Worm (Caenorhabditis elegans) whole organism, mixed stage, embryonic: ENCODE results near the gene clec-160.

ENCODE experiments used
- bed-3 ChIP-seq: fragments of 200-800 bp; sonication (Bioruptor generic); optimal IDR thresholded peaks from 3 replicates; lab custom pipeline; 2018; ENCODE audit warnings: mild to moderate bottlenecking, missing genetic modification characterization, moderate library complexity, missing compliant biosample characterization
- blmp-1 ChIP-seq: fragments of 150-350 bp; optimal IDR thresholded peaks from 2 replicates; lab custom pipeline; 2014; ENCODE audit warnings: missing biosample characterization, missing genetic modification characterization
- elt-1 ChIP-seq: sonication (generic microtip); optimal IDR thresholded peaks from 2 replicates; lab custom pipeline; 2017; ENCODE audit warnings: missing genetic modification characterization, mild to moderate bottlenecking, missing compliant biosample characterization, antibody characterized with exemption, moderate library complexity, borderline replicate concordance; ENCODE audit not compliant: insufficient read depth
- elt-3 ChIP-seq: fragments of 150-350 bp; optimal IDR thresholded peaks from 2 replicates; lab custom pipeline; 2014; ENCODE audit warnings: missing biosample characterization, missing genetic modification characterization
- flh-1 ChIP-seq: fragments of 200-800 bp; sonication (Bioruptor generic); optimal IDR thresholded peaks from 2 replicates; lab custom pipeline; 2018; ENCODE audit warnings: mild to moderate bottlenecking, missing genetic modification characterization, moderate library complexity, missing compliant biosample characterization
- lin-13 ChIP-seq: fragments of 150-350 bp; optimal IDR thresholded peaks from 2 replicates; lab custom pipeline; 2014; ENCODE audit warnings: missing biosample characterization, missing genetic modification characterization
- mep-1 ChIP-seq: fragments of 150-350 bp; optimal IDR thresholded peaks from 2 replicates; lab custom pipeline; 2017; ENCODE audit warnings: missing biosample characterization, missing genetic modification reagents, missing genetic modification characterization, inconsistent platforms
- nhr-76 ChIP-seq: sonication (generic microtip); optimal IDR thresholded peaks from 2 replicates; lab custom pipeline; 2017; ENCODE audit warnings: missing biosample characterization, missing genetic modification characterization
- pha-4 ChIP-seq: fragments of 150-350 bp; optimal IDR thresholded peaks from 2 replicates; lab custom pipeline; 2018; ENCODE audit warnings: missing biosample characterization, missing genetic modification reagents, missing genetic modification characterization

DNA sequence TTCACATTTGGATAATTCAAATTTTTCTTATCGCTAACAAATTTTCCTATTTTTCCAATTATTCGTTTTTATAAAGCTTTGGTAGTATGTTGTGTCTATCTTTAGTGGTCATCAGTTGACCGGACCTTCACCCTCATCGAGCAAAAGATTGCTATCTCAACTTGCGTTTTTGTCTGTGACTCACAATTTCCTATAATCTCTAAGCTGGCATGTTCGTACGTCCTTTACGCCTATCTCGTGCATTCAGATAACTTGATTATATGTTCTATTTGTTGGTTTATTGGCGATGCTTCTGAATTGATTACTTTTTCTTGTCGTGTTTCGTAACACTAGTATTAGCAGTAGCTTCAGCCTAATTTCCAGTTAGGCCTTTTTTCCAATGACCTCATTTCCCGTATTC, 3.8 kb upstream of the clec-160 start:
- TF ChIP-seq elt-3 (no peak), lin-13 (tag; lab: Kevin White, UChicago) (no peak), flh-1 (GFP tag; lab: Kevin White, UChicago) (no peak), blmp-1 (tag; lab: Kevin White, UChicago) (no peak), elt-1 (peak; percentile 96), mep-1 (tag; lab: Kevin White, UChicago) (no peak), bed-3 (GFP tag; lab: Kevin White, UChicago) (no peak), pha-4 (tag; lab: Kevin White, UChicago) (no peak), nhr-76 (no peak)
